Worm (Caenorhabditis elegans) whole organism, early embryonic: Measurements from ENCODE around the gene Y43B11AL.1.

Experiments
- B0310.2 ChIP-seq: sonication (generic microtip); optimal IDR thresholded peaks from 2 replicates; lab custom pipeline; 2016; ENCODE audit warnings: mild to moderate bottlenecking, missing genetic modification characterization, missing compliant biosample characterization
- F13C5.2 ChIP-seq: sonication (generic microtip); optimal IDR thresholded peaks from 2 replicates; lab custom pipeline; 2017; ENCODE audit warnings: mild to moderate bottlenecking, missing genetic modification characterization, inconsistent platforms, missing compliant biosample characterization
- aly-1 ChIP-seq: sonication (generic microtip); optimal IDR thresholded peaks from 2 replicates; lab custom pipeline; 2016; ENCODE audit warnings: missing genetic modification characterization, missing compliant biosample characterization
- ama-1 ChIP-seq: fragments of 150-350 bp; optimal IDR thresholded peaks from 2 replicates; lab custom pipeline; 2014
- ceh-13 ChIP-seq: fragments of 200-800 bp; sonication (Bioruptor generic); optimal IDR thresholded peaks from 2 replicates; lab custom pipeline; 2018; ENCODE audit warnings: mild to moderate bottlenecking, missing genetic modification characterization, missing compliant biosample characterization
- ceh-36 ChIP-seq: sonication (generic microtip); optimal IDR thresholded peaks from 2 replicates; lab custom pipeline; 2016; ENCODE audit warnings: missing genetic modification characterization, inconsistent platforms, missing compliant biosample characterization
- ets-7 ChIP-seq: sonication (generic microtip); optimal IDR thresholded peaks from 2 replicates; lab custom pipeline; 2016; ENCODE audit warnings: missing genotype, missing genetic modification characterization, missing compliant biosample characterization
- flt-1 ChIP-seq: fragments of 200-800 bp; sonication (Bioruptor generic); IDR thresholded peaks from 2 replicates; pipeline ENCODE4 v1.3.6; 2022; ENCODE audit warnings: missing genetic modification characterization, missing compliant biosample characterization
- hmbx-1 ChIP-seq: sonication (generic microtip); optimal IDR thresholded peaks from 2 replicates; lab custom pipeline; 2016; ENCODE audit warnings: mild to moderate bottlenecking, missing genetic modification characterization, missing compliant biosample characterization
- hmg-4 ChIP-seq: fragments of 200-800 bp; sonication (Bioruptor generic); optimal IDR thresholded peaks from 2 replicates; lab custom pipeline; 2018; ENCODE audit warnings: mild to moderate bottlenecking, missing genetic modification characterization, missing compliant biosample characterization
- hnd-1 ChIP-seq: sonication (generic microtip); optimal IDR thresholded peaks from 2 replicates; lab custom pipeline; 2016; ENCODE audit warnings: missing genetic modification characterization, missing compliant biosample characterization
- pes-1 ChIP-seq: fragments of 200-800 bp; sonication (Bioruptor generic); IDR thresholded peaks from 2 replicates; pipeline ENCODE4 v1.3.6; 2022; ENCODE audit warnings: missing genetic modification reagents, missing genetic modification characterization, missing compliant biosample characterization
- scrt-1 ChIP-seq: fragments of 200-800 bp; sonication (Bioruptor generic); IDR thresholded peaks from 2 replicates; pipeline ENCODE4 v1.3.6; 2022; ENCODE audit warnings: missing genetic modification characterization, missing compliant biosample characterization
- sea-1 ChIP-seq: fragments of 200-800 bp; sonication (Bioruptor generic); conservative IDR thresholded peaks from 2 replicates; pipeline ENCODE4 v1.3.6; 2022; ENCODE audit warnings: missing genetic modification characterization, missing compliant biosample characterization
- tbx-11 ChIP-seq: fragments of 200-800 bp; sonication (Bioruptor generic); IDR thresholded peaks from 2 replicates; pipeline ENCODE4 v1.3.6; 2022; ENCODE audit warnings: missing genetic modification characterization, missing compliant biosample characterization
- tbx-37 ChIP-seq: fragments of 200-800 bp; sonication (Bioruptor generic); conservative IDR thresholded peaks from 2 replicates; pipeline ENCODE4 v1.3.6; 2022; ENCODE audit warnings: missing genetic modification reagents, missing genetic modification characterization, missing compliant biosample characterization
- tra-4 ChIP-seq: sonication (generic microtip); optimal IDR thresholded peaks from 2 replicates; lab custom pipeline; 2017; ENCODE audit warnings: missing genetic modification characterization, missing compliant biosample characterization

The Y43B11AL.1 gene

ce11 chrIV:7098509-7099065, 33.5 kb downstream of the Y43B11AL.1 start, which contains the start of gene ZC477.4:
Gene ZC477.4, minus strand, starts transcription at chrIV:7098784.
- TF ChIP-seq tra-4 (no peak), hmg-4 (GFP tag; lab: Kevin White, UChicago) (peak; percentile 21)

- TF ChIP-seq tra-4 (no peak), tbx-11 (GFP tag; lab: Robert Waterston, UW) (no peak), tbx-37 (no peak), flt-1 (GFP tag; lab: Robert Waterston, UW) (no peak), aly-1 (tag; lab: Kevin White, UChicago) (no peak)
Measured at ce11 chrIV:7099377-7099776, 34.3 kb downstream of the Y43B11AL.1 start.

- TF ChIP-seq ama-1 (lab: Kevin White, UChicago), result no peak
- no peak for TF ChIP-seq scrt-1
- TF ChIP-seq pes-1, result no peak
- TF ChIP-seq F13C5.2 (tag; lab: Kevin White, UChicago), result no peak
- TF ChIP-seq aly-1 (tag; lab: Kevin White, UChicago), result no peak
- no peak for TF ChIP-seq tbx-11 (GFP tag; lab: Robert Waterston, UW)
- no peak for TF ChIP-seq ceh-13 (GFP tag; lab: Kevin White, UChicago)
- no peak for TF ChIP-seq flt-1 (GFP tag; lab: Robert Waterston, UW)
- TF ChIP-seq hmbx-1 (tag; lab: Kevin White, UChicago), result no peak
- no peak for TF ChIP-seq hnd-1 (tag; lab: Kevin White, UChicago)
- no peak for TF ChIP-seq ceh-36
- no peak for TF ChIP-seq hmg-4 (GFP tag; lab: Kevin White, UChicago)
- TF ChIP-seq B0310.2 (tag; lab: Kevin White, UChicago), result no peak
- no peak for TF ChIP-seq ets-7 (tag; lab: Kevin White, UChicago)
- TF ChIP-seq tbx-37, result no peak
- no peak for TF ChIP-seq sea-1 (GFP tag; lab: Robert Waterston, UW)
- TF ChIP-seq tra-4, result no peak
Measured at ce11 chrIV:7103211-7103679, 38.1 kb downstream of the Y43B11AL.1 start, which contains the start of the genes rde-8 and ZC477.3. Gene rde-8, minus strand, starts transcription at chrIV:7103261. Gene ZC477.3, plus strand, starts transcription at chrIV:7103492.

ce11 chrIV:7107893-7108292, 42.8 kb downstream of the Y43B11AL.1 start, which contains the start of gene ZC477.2:
Gene ZC477.2, plus strand, starts transcription at chrIV:7108193.
- no peak for TF ChIP-seq ceh-13 (GFP tag; lab: Kevin White, UChicago)
- no peak for TF ChIP-seq tra-4
- TF ChIP-seq tbx-37, result no peak
- TF ChIP-seq hmbx-1 (tag; lab: Kevin White, UChicago), result no peak
- no peak for TF ChIP-seq tbx-11 (GFP tag; lab: Robert Waterston, UW)
- TF ChIP-seq hnd-1 (tag; lab: Kevin White, UChicago), result no peak

ce11 chrIV:7111354-7111753, 46.2 kb downstream of the Y43B11AL.1 start, which contains the start of the genes ZC477.7 and ssq-3:
Gene ZC477.7, minus strand, starts transcription at chrIV:7111454.
Gene ssq-3, plus strand, starts transcription at chrIV:7111604.
- TF ChIP-seq ceh-36, result no peak
- TF ChIP-seq ceh-13 (GFP tag; lab: Kevin White, UChicago), result no peak
- TF ChIP-seq ama-1 (lab: Kevin White, UChicago), result no peak
- no peak for TF ChIP-seq sea-1 (GFP tag; lab: Robert Waterston, UW)
- no peak for TF ChIP-seq scrt-1
- TF ChIP-seq F13C5.2 (tag; lab: Kevin White, UChicago), result no peak

- TF ChIP-seq tbx-11 (GFP tag; lab: Robert Waterston, UW), result no peak
Measured at ce11 chrIV:7114599-7114998, 49.5 kb downstream of the Y43B11AL.1 start, which contains the start of gene nas-8. Gene nas-8, plus strand, starts transcription at chrIV:7114899.
